Fruit fly (Drosophila melanogaster): ENCODE results near the gene NetA.

- no peak for TF ChIP-seq Abd-B (GFP tag; optimal IDR thresholded peaks at IDR 0.05)
- no peak for TF ChIP-seq h (GFP tag; optimal IDR thresholded peaks at IDR 0.05)
- TF ChIP-seq fru (GFP tag; optimal IDR thresholded peaks at IDR 0.05): no peak
Observed at dm6 chrX:14649742-14650141, 4.0 kb downstream of the NetA start.
